Worm (Caenorhabditis elegans) whole organism, young adult: Measurements from ENCODE around the gene T04F3.5.

Experiments
- B0035.1 ChIP-seq: sonication (generic microtip); optimal IDR thresholded peaks from 2 replicates; lab custom pipeline; 2016; ENCODE audit warnings: missing genetic modification characterization, mild to moderate bottlenecking, missing compliant biosample characterization, missing genotype, missing genetic modification reagents
- B0336.3 ChIP-seq: fragments of 200-800 bp; sonication (Bioruptor generic); IDR thresholded peaks from 2 replicates; pipeline ENCODE4 v1.3.6; 2022; ENCODE audit warnings: missing genetic modification characterization, missing compliant biosample characterization
- F22D6.2 ChIP-seq: sonication (generic microtip); optimal IDR thresholded peaks from 2 replicates; lab custom pipeline; 2016; ENCODE audit warnings: mild to moderate bottlenecking, missing genetic modification characterization, missing compliant biosample characterization
- F33H1.4 ChIP-seq: fragments of 200-800 bp; sonication (Bioruptor generic); IDR thresholded peaks from 2 replicates; pipeline ENCODE4 v1.3.6; 2022; ENCODE audit warnings: missing genetic modification reagents, missing genetic modification characterization, missing compliant biosample characterization
- K11D2.4 ChIP-seq: fragments of 200-800 bp; sonication (Bioruptor generic); IDR thresholded peaks from 2 replicates; pipeline ENCODE4 v1.3.6; 2022; ENCODE audit warnings: missing genetic modification reagents, missing genetic modification characterization, missing compliant biosample characterization
- K12H6.12 ChIP-seq: fragments of 200-800 bp; sonication (Bioruptor generic); optimal IDR thresholded peaks from 2 replicates; lab custom pipeline; 2018; ENCODE audit warnings: mild to moderate bottlenecking, missing genetic modification characterization, missing compliant biosample characterization
- T07F8.4 ChIP-seq: sonication (generic microtip); optimal IDR thresholded peaks from 2 replicates; lab custom pipeline; 2016; ENCODE audit warnings: mild to moderate bottlenecking, missing genetic modification characterization, moderate library complexity, missing compliant biosample characterization
- Y53F4B.3 ChIP-seq: fragments of 200-800 bp; sonication (Bioruptor generic); IDR thresholded peaks from 2 replicates; pipeline ENCODE4 v1.3.6; 2022; ENCODE audit warnings: missing genetic modification reagents, missing genetic modification characterization, missing compliant biosample characterization
- Y53G8AR.9 ChIP-seq: fragments of 200-800 bp; sonication (Bioruptor generic); conservative IDR thresholded peaks from 2 replicates; pipeline ENCODE4 v1.3.6; 2022; ENCODE audit warnings: missing genetic modification reagents, missing genetic modification characterization, missing compliant biosample characterization
- Y79H2A.3 ChIP-seq: fragments of 200-800 bp; sonication (Bioruptor generic); conservative IDR thresholded peaks from 2 replicates; pipeline ENCODE4 v1.3.6; 2022; ENCODE audit warnings: missing genetic modification reagents, missing genetic modification characterization, missing compliant biosample characterization
- aptf-3 ChIP-seq: fragments of 200-800 bp; sonication (Bioruptor generic); IDR thresholded peaks from 2 replicates; pipeline ENCODE4 v1.3.6; 2022; ENCODE audit warnings: missing genetic modification characterization, missing compliant biosample characterization
- ccch-3 ChIP-seq: fragments of 200-800 bp; sonication (Bioruptor generic); optimal IDR thresholded peaks from 2 replicates; lab custom pipeline; 2018; ENCODE audit warnings: mild to moderate bottlenecking, missing genetic modification characterization, missing compliant biosample characterization
- ceh-100 ChIP-seq: fragments of 200-800 bp; sonication (Bioruptor generic); IDR thresholded peaks from 2 replicates; pipeline ENCODE4 v1.3.6; 2022; ENCODE audit warnings: missing genetic modification reagents, missing genetic modification characterization, missing compliant biosample characterization
- ceh-27 ChIP-seq: fragments of 200-800 bp; sonication (Bioruptor generic); optimal IDR thresholded peaks from 2 replicates; lab custom pipeline; 2018; ENCODE audit warnings: mild to moderate bottlenecking, missing genetic modification characterization, moderate library complexity, missing compliant biosample characterization
- die-1 ChIP-seq: sonication (generic microtip); optimal IDR thresholded peaks from 2 replicates; lab custom pipeline; 2016; ENCODE audit warnings: missing genotype, mild to moderate bottlenecking, missing genetic modification characterization, missing compliant biosample characterization
- dox-1 ChIP-seq: fragments of 200-800 bp; sonication (Bioruptor generic); IDR thresholded peaks from 2 replicates; pipeline ENCODE4 v1.3.6; 2022; ENCODE audit warnings: missing genetic modification reagents, missing genetic modification characterization, missing compliant biosample characterization
- egl-44 ChIP-seq: fragments of 200-800 bp; sonication (Bioruptor generic); IDR thresholded peaks from 2 replicates; pipeline ENCODE4 v1.3.6; 2022; ENCODE audit warnings: missing genetic modification reagents, missing genetic modification characterization, missing compliant biosample characterization
- fkh-3 ChIP-seq: sonication (generic microtip); optimal IDR thresholded peaks from 2 replicates; lab custom pipeline; 2016; ENCODE audit warnings: mild to moderate bottlenecking, missing genetic modification characterization, missing compliant biosample characterization
- him-1 ChIP-seq: sonication (generic microtip); optimal IDR thresholded peaks from 2 replicates; lab custom pipeline; 2016; ENCODE audit warnings: missing genotype, missing genetic modification reagents, missing genetic modification characterization, missing compliant biosample characterization
- hmg-20 ChIP-seq: fragments of 200-800 bp; sonication (Bioruptor generic); IDR thresholded peaks from 2 replicates; pipeline ENCODE4 v1.3.6; 2022; ENCODE audit warnings: missing genetic modification reagents, missing genetic modification characterization, missing compliant biosample characterization
- lir-1 ChIP-seq: fragments of 200-800 bp; sonication (Bioruptor generic); conservative IDR thresholded peaks from 2 replicates; pipeline ENCODE4 v1.3.6; 2022; ENCODE audit warnings: missing genetic modification reagents, missing genetic modification characterization, missing compliant biosample characterization
- lsy-27 ChIP-seq: sonication (generic microtip); optimal IDR thresholded peaks from 2 replicates; lab custom pipeline; 2017; ENCODE audit warnings: missing genetic modification characterization, mild to moderate bottlenecking, missing compliant biosample characterization, antibody characterized with exemption, missing genotype, borderline replicate concordance; ENCODE audit not compliant: insufficient read depth
- madf-3 ChIP-seq: fragments of 200-800 bp; sonication (Bioruptor generic); IDR thresholded peaks from 2 replicates; pipeline ENCODE4 v1.3.6; 2022; ENCODE audit warnings: missing genetic modification reagents, missing genetic modification characterization, missing compliant biosample characterization
- madf-8 ChIP-seq: fragments of 200-800 bp; sonication (Bioruptor generic); conservative IDR thresholded peaks from 2 replicates; pipeline ENCODE4 v1.3.6; 2022; ENCODE audit warnings: missing genetic modification reagents, missing genetic modification characterization, missing compliant biosample characterization
- mel-28 ChIP-seq: sonication (generic microtip); optimal IDR thresholded peaks from 2 replicates; lab custom pipeline; 2016; ENCODE audit warnings: borderline replicate concordance, mild to moderate bottlenecking, missing genetic modification characterization, missing compliant biosample characterization
- nhr-90 ChIP-seq: sonication (generic microtip); optimal IDR thresholded peaks from 2 replicates; lab custom pipeline; 2016; ENCODE audit warnings: missing genotype, mild to moderate bottlenecking, missing genetic modification characterization, missing compliant biosample characterization
- rpc-1 ChIP-seq, 2 experiments: fragments of 150-350 bp in 1 of 2; sonication (generic microtip) in 1 of 2; optimal IDR thresholded peaks; 2 replicates each; lab custom pipeline; 2014 to 2018; ENCODE audit warnings: missing biosample characterization in 1 of 2, missing genetic modification characterization in 1 of 2, missing genetic modification reagents in 1 of 2, missing genotype in 1 of 2
- somi-1 ChIP-seq: fragments of 200-800 bp; sonication (Bioruptor generic); optimal IDR thresholded peaks from 2 replicates; lab custom pipeline; 2018; ENCODE audit warnings: mild to moderate bottlenecking, missing genetic modification characterization, missing compliant biosample characterization
- xnd-1 ChIP-seq: sonication (generic microtip); optimal IDR thresholded peaks from 2 replicates; lab custom pipeline; 2016; ENCODE audit warnings: missing genotype, missing genetic modification reagents, missing genetic modification characterization, missing compliant biosample characterization
- ztf-22 ChIP-seq: fragments of 200-800 bp; sonication (Bioruptor generic); optimal IDR thresholded peaks from 2 replicates; lab custom pipeline; 2018; ENCODE audit warnings: mild to moderate bottlenecking, missing genetic modification characterization, moderate library complexity, missing compliant biosample characterization
- ztf-26 ChIP-seq: sonication (generic microtip); optimal IDR thresholded peaks from 2 replicates; lab custom pipeline; 2017; ENCODE audit warnings: missing genetic modification characterization, missing compliant biosample characterization
- ztf-28 ChIP-seq: fragments of 200-800 bp; sonication (Bioruptor generic); IDR thresholded peaks from 2 replicates; pipeline ENCODE4 v1.3.6; 2022; ENCODE audit warnings: missing genetic modification reagents, missing genetic modification characterization, missing compliant biosample characterization
- ztf-3 ChIP-seq: fragments of 200-800 bp; sonication (Bioruptor generic); optimal IDR thresholded peaks from 2 replicates; lab custom pipeline; 2018; ENCODE audit warnings: mild to moderate bottlenecking, missing genetic modification characterization, missing compliant biosample characterization

T04F3.5 gene

ce11 chrV:11789474-11789873, 29.0 kb downstream of the T04F3.5 start, which contains the start of gene D2023.1:
D2023.1 (plus strand) TSS chrV:11789550.
- TF ChIP-seq madf-3 (no peak), ztf-26 (no peak), F22D6.2 (tag; lab: Kevin White, UChicago) (no peak), dox-1 (GFP tag; lab: Robert Waterston, UW) (no peak), ceh-100 (GFP tag; lab: Robert Waterston, UW) (no peak), xnd-1 (no peak), F33H1.4 (GFP tag; lab: Robert Waterston, UW) (no peak), B0035.1 (tag; lab: Kevin White, UChicago) (no peak), ztf-22 (no peak), madf-8 (GFP tag; lab: Robert Waterston, UW) (no peak), nhr-90 (tag; lab: Kevin White, UChicago) (no peak), rpc-1 (optimal IDR thresholded peaks at IDR 0.05; lab: Kevin White, UChicago) (no peak), rpc-1 (tag; optimal IDR thresholded peaks at IDR 0.05; lab: Kevin White, UChicago) (no peak)

- TF ChIP-seq B0035.1 (tag; lab: Kevin White, UChicago) (no peak), aptf-3 (GFP tag; lab: Robert Waterston, UW) (no peak), somi-1 (GFP tag; lab: Kevin White, UChicago) (no peak), Y53G8AR.9 (GFP tag; lab: Robert Waterston, UW) (no peak)
- TF ChIP-seq, all 124 proteins: peak for 0
These were observed 33.7 kb downstream of the T04F3.5 start for ce11 chrV:11794172-11794571.

DNA sequence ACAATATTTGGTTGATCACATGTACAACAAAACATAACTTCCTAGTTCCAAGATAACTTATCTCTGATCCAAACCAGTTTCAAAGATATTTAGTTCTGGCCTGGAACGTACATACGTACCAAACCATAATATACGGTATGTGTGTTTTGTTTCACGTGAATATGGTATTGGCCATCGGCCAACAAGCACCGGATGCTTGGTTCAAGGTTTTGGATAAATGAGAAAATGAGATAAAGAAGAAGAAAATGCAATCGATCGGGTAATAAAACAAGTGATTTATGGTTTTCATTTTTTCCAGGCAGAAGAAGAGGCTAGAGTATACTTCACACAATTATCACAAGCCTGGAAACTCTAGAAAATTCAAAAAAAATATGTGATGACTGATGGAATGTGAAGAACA, 34.9 kb downstream of the T04F3.5 start:
- TF ChIP-seq ztf-3 (GFP tag; lab: Kevin White, UChicago): no peak
- TF ChIP-seq, all 124 proteins: peak for 0

- no peak for TF ChIP-seq egl-44
- TF ChIP-seq Y53F4B.3: no peak
- no peak for TF ChIP-seq Y79H2A.3 (GFP tag; lab: Robert Waterston, UW)
- no peak for TF ChIP-seq ztf-28 (GFP tag; lab: Robert Waterston, UW)
- no peak for TF ChIP-seq lsy-27 (tag; lab: Kevin White, UChicago)
- TF ChIP-seq hmg-20 (GFP tag; lab: Robert Waterston, UW): no peak
- no peak for TF ChIP-seq K12H6.12 (tag; lab: Kevin White, UChicago)
- no peak for TF ChIP-seq ztf-26
- TF ChIP-seq K11D2.4: no peak
- no peak for TF ChIP-seq him-1
- no peak for TF ChIP-seq die-1 (tag; lab: Kevin White, UChicago)
- no peak for TF ChIP-seq lir-1 (GFP tag; lab: Robert Waterston, UW)
- TF ChIP-seq T07F8.4: no peak
- TF ChIP-seq mel-28: no peak
- TF ChIP-seq ceh-27 (GFP tag; lab: Kevin White, UChicago): no peak
- TF ChIP-seq fkh-3 (tag; lab: Kevin White, UChicago): no peak
- no peak for TF ChIP-seq ccch-3 (GFP tag; lab: Kevin White, UChicago)
- TF ChIP-seq B0336.3 (GFP tag; lab: Robert Waterston, UW): no peak
These were observed 35.9 kb downstream of the T04F3.5 start for ce11 chrV:11796343-11796742.
